Worm (Caenorhabditis elegans) whole organism, L4 larva: ENCODE data around the gene srd-17.
A peak's percentile ranks its signal among the peaks of the same experiment; 100 is the strongest.

Experiments used
- F44E2.7 ChIP-seq: fragments of 200-800 bp; sonication (Bioruptor generic); IDR thresholded peaks from 2 replicates; pipeline ENCODE4 v2.1.2; 2022; ENCODE audit warnings: missing genetic modification characterization, missing compliant biosample characterization
- F49E8.2 ChIP-seq: sonication (generic microtip); optimal IDR thresholded peaks from 2 replicates; lab custom pipeline; 2016; ENCODE audit warnings: missing compliant biosample characterization, mild to moderate bottlenecking, missing genetic modification characterization, borderline replicate concordance
- T20F7.1 ChIP-seq: fragments of 200-800 bp; sonication (Bioruptor generic); optimal IDR thresholded peaks from 2 replicates; lab custom pipeline; 2018; ENCODE audit warnings: mild to moderate bottlenecking, missing genetic modification characterization, missing compliant biosample characterization
- Y105C5A.15 ChIP-seq: fragments of 200-800 bp; sonication (Bioruptor generic); IDR thresholded peaks from 2 replicates; pipeline ENCODE4 v1.3.6; 2022; ENCODE audit warnings: missing genetic modification characterization, missing compliant biosample characterization
- Y48G9A.11 ChIP-seq: fragments of 200-800 bp; sonication (Bioruptor generic); IDR thresholded peaks from 2 replicates; pipeline ENCODE4 v1.3.6; 2022; ENCODE audit warnings: missing genetic modification reagents, missing genetic modification characterization, missing compliant biosample characterization
- ZK337.2 ChIP-seq: fragments of 200-800 bp; sonication (Bioruptor generic); IDR thresholded peaks from 2 replicates; pipeline ENCODE4 v1.3.6; 2022; ENCODE audit warnings: missing genetic modification reagents, missing genetic modification characterization, missing compliant biosample characterization
- aha-1 ChIP-seq: fragments of 150-350 bp; peaks from one replicate; lab custom pipeline; 2014; ENCODE audit warnings: missing biosample characterization, missing genetic modification characterization
- ama-1 ChIP-seq: fragments of 150-350 bp; optimal IDR thresholded peaks from 2 replicates; lab custom pipeline; 2014; ENCODE audit warnings: inconsistent platforms, mixed read lengths
- attf-4 ChIP-seq: sonication (generic microtip); optimal IDR thresholded peaks from 3 replicates; lab custom pipeline; 2017; ENCODE audit warnings: missing biosample characterization, missing genetic modification characterization
- ceh-20 ChIP-seq: fragments of 200-800 bp; sonication (Bioruptor generic); IDR thresholded peaks from 2 replicates; pipeline ENCODE4 v1.3.6; 2022; ENCODE audit warnings: missing genetic modification reagents, missing genetic modification characterization, missing compliant biosample characterization
- ceh-32 ChIP-seq: sonication (generic microtip); optimal IDR thresholded peaks from 2 replicates; lab custom pipeline; 2016; ENCODE audit warnings: mild to moderate bottlenecking, missing genetic modification characterization, missing compliant biosample characterization; ENCODE audit not compliant: poor library complexity
- ctbp-1 ChIP-seq: fragments of 200-800 bp; sonication (Bioruptor generic); IDR thresholded peaks from 2 replicates; pipeline ENCODE4 v1.3.6; 2022; ENCODE audit warnings: missing genetic modification reagents, missing genetic modification characterization, missing compliant biosample characterization
- daf-12 ChIP-seq: fragments of 150-350 bp; optimal IDR thresholded peaks from 2 replicates; lab custom pipeline; 2014; ENCODE audit warnings: missing biosample characterization, missing genetic modification reagents, missing genetic modification characterization
- daf-16 ChIP-seq, 3 experiments: sonication (generic microtip); optimal IDR thresholded peaks; 2 replicates each; lab custom pipeline; 2016 to 2017; ENCODE audit warnings: missing genetic modification characterization in 3 of 3, missing genetic modification reagents in 3 of 3, mild to moderate bottlenecking in 2 of 3, missing compliant biosample characterization in 2 of 3, missing biosample characterization in 1 of 3, moderate library complexity in 1 of 3
- dpl-1 ChIP-seq: fragments of 150-350 bp; optimal IDR thresholded peaks from 2 replicates; lab custom pipeline; 2014; ENCODE audit warnings: missing biosample characterization, missing genetic modification reagents, missing genetic modification characterization
- duxl-1 ChIP-seq: sonication (generic microtip); optimal IDR thresholded peaks from 2 replicates; lab custom pipeline; 2016; ENCODE audit warnings: mild to moderate bottlenecking, missing genetic modification characterization, moderate library complexity, missing compliant biosample characterization; ENCODE audit not compliant: poor library complexity
- dve-1 ChIP-seq: sonication (generic microtip); optimal IDR thresholded peaks from 2 replicates; lab custom pipeline; 2017; ENCODE audit warnings: antibody characterized with exemption, mild to moderate bottlenecking, missing genetic modification characterization, missing compliant biosample characterization; ENCODE audit not compliant: insufficient read depth
- hif-1 ChIP-seq, 2 experiments: sonication (generic microtip); optimal IDR thresholded peaks; 2 replicates each; lab custom pipeline; 2016 to 2017; ENCODE audit warnings: missing compliant biosample characterization in 2 of 2, missing genetic modification characterization in 2 of 2, missing genetic modification reagents in 2 of 2, missing genotype in 2 of 2, mild to moderate bottlenecking in 1 of 2
- hlh-11 ChIP-seq: fragments of 200-800 bp; sonication (Bioruptor generic); optimal IDR thresholded peaks from 2 replicates; lab custom pipeline; 2018; ENCODE audit warnings: mild to moderate bottlenecking, missing genetic modification characterization, missing compliant biosample characterization
- hlh-30 ChIP-seq: sonication (generic microtip); optimal IDR thresholded peaks from 2 replicates; lab custom pipeline; 2017; ENCODE audit warnings: antibody characterized with exemption, mild to moderate bottlenecking, missing genetic modification characterization, missing compliant biosample characterization; ENCODE audit not compliant: insufficient read depth
- hmg-1.1 ChIP-seq: fragments of 200-800 bp; sonication (Bioruptor generic); IDR thresholded peaks from 2 replicates; pipeline ENCODE4 v1.3.6; 2022; ENCODE audit warnings: missing genetic modification reagents, missing genetic modification characterization, missing compliant biosample characterization
- lin-13 ChIP-seq: fragments of 150-350 bp; optimal IDR thresholded peaks from 2 replicates; lab custom pipeline; 2014; ENCODE audit warnings: missing biosample characterization, missing genetic modification reagents, missing genetic modification characterization
- lin-29 ChIP-seq: fragments of 200-800 bp; sonication (Bioruptor generic); IDR thresholded peaks from 2 replicates; pipeline ENCODE4 v1.3.6; 2022; ENCODE audit warnings: missing genetic modification reagents, missing genetic modification characterization, missing compliant biosample characterization
- lin-38 ChIP-seq: fragments of 200-800 bp; sonication (Bioruptor generic); IDR thresholded peaks from 2 replicates; pipeline ENCODE4 v1.3.6; 2022; ENCODE audit warnings: missing genetic modification reagents, missing genetic modification characterization, missing compliant biosample characterization
- lsy-2 ChIP-seq, 2 experiments: fragments of 150-350 bp in 1 of 2; sonication (generic microtip) in 1 of 2; optimal IDR thresholded peaks; 2 replicates each; lab custom pipeline; 2014 to 2017; ENCODE audit warnings: missing biosample characterization in 2 of 2, missing genetic modification characterization in 2 of 2
- mes-2 ChIP-seq: sonication (generic microtip); optimal IDR thresholded peaks from 2 replicates; lab custom pipeline; 2016; ENCODE audit warnings: missing genotype, mild to moderate bottlenecking, missing genetic modification characterization, missing compliant biosample characterization; ENCODE audit not compliant: poor library complexity, severe bottlenecking
- mxl-3 ChIP-seq: fragments of 200-800 bp; sonication (Bioruptor generic); optimal IDR thresholded peaks from 2 replicates; lab custom pipeline; 2018; ENCODE audit warnings: mild to moderate bottlenecking, missing genetic modification characterization, missing compliant biosample characterization
- nhr-41 ChIP-seq: fragments of 200-800 bp; sonication (Bioruptor generic); IDR thresholded peaks from 2 replicates; pipeline ENCODE4 v1.3.6; 2022; ENCODE audit warnings: missing genetic modification reagents, missing genetic modification characterization, missing compliant biosample characterization
- nhr-42 ChIP-seq: fragments of 200-800 bp; sonication (Bioruptor generic); IDR thresholded peaks from 2 replicates; pipeline ENCODE4 v1.3.6; 2022; ENCODE audit warnings: missing genetic modification characterization, missing compliant biosample characterization
- nhr-48 ChIP-seq: sonication (generic microtip); optimal IDR thresholded peaks from 2 replicates; lab custom pipeline; 2016; ENCODE audit warnings: mild to moderate bottlenecking, missing genetic modification characterization, missing compliant biosample characterization
- nhr-6 ChIP-seq: fragments of 150-350 bp; optimal IDR thresholded peaks from 2 replicates; lab custom pipeline; 2014; ENCODE audit warnings: missing biosample characterization, missing genetic modification characterization
- nhr-77 ChIP-seq: fragments of 150-350 bp; optimal IDR thresholded peaks from 2 replicates; lab custom pipeline; 2014; ENCODE audit warnings: missing biosample characterization, missing genetic modification characterization
- php-3 ChIP-seq: fragments of 200-800 bp; sonication (Bioruptor generic); IDR thresholded peaks from 2 replicates; pipeline ENCODE4 v1.3.6; 2022; ENCODE audit warnings: missing genetic modification reagents, missing genetic modification characterization, missing compliant biosample characterization
- pqm-1 ChIP-seq: sonication (generic microtip); optimal IDR thresholded peaks from 2 replicates; lab custom pipeline; 2017; ENCODE audit warnings: missing biosample characterization, missing genetic modification characterization
- spr-3 ChIP-seq: fragments of 200-800 bp; sonication (Bioruptor generic); optimal IDR thresholded peaks from 2 replicates; lab custom pipeline; 2018; ENCODE audit warnings: mild to moderate bottlenecking, missing genetic modification characterization, missing compliant biosample characterization
- tag-97 ChIP-seq: fragments of 200-800 bp; sonication (Bioruptor generic); IDR thresholded peaks from 2 replicates; pipeline ENCODE4 v1.3.6; 2022; ENCODE audit warnings: missing genetic modification characterization, missing compliant biosample characterization
- unc-130 ChIP-seq: sonication (generic microtip); optimal IDR thresholded peaks from 2 replicates; lab custom pipeline; 2016; ENCODE audit warnings: missing genetic modification reagents, missing genetic modification characterization, missing compliant biosample characterization
- unc-39 ChIP-seq: sonication (generic microtip); optimal IDR thresholded peaks from 2 replicates; lab custom pipeline; 2017; ENCODE audit warnings: missing biosample characterization, missing genetic modification characterization
- unc-62 ChIP-seq, 3 experiments: fragments of 150-350 bp in 1 of 3; sonication (generic microtip); optimal IDR thresholded peaks in 2 of 3; peaks in 1 of 3; 1 replicate in 1 of 3; 2 replicates in 2 of 3; lab custom pipeline; 2014 to 2017; ENCODE audit warnings: missing biosample characterization in 3 of 3, missing genetic modification characterization in 3 of 3, missing genetic modification reagents in 3 of 3, missing genotype in 1 of 3
- zfp-2 ChIP-seq: sonication (generic microtip); optimal IDR thresholded peaks from 2 replicates; lab custom pipeline; 2016; ENCODE audit warnings: mild to moderate bottlenecking, missing genetic modification characterization, missing compliant biosample characterization
- zip-11 ChIP-seq: fragments of 200-800 bp; sonication (Bioruptor generic); IDR thresholded peaks from 2 replicates; pipeline ENCODE4 v1.3.6; 2022; ENCODE audit warnings: missing genetic modification characterization, missing compliant biosample characterization

Gene srd-17

ce11 chrV:13411225-13411991, 21.1 kb downstream of the srd-17 start (continued):
- TF ChIP-seq ctbp-1 (GFP tag; lab: Robert Waterston, UW): 0 out of 2 replicates have a peak, but pooled peaks have one; percentile 40

- TF ChIP-seq hlh-30 (tag; lab: Kevin White, UChicago) (no peak), nhr-42 (GFP tag; lab: Robert Waterston, UW) (no peak), ama-1 (lab: Kevin White, UChicago) (no peak), nhr-77 (tag; lab: Kevin White, UChicago) (no peak), F44E2.7 (GFP tag; lab: Robert Waterston, UW) (no peak), attf-4 (tag; lab: Kevin White, UChicago) (no peak), pqm-1 (tag; lab: Kevin White, UChicago) (no peak), hlh-11 (tag; lab: Kevin White, UChicago) (peak; percentile 19), duxl-1 (tag; lab: Kevin White, UChicago) (no peak), mxl-3 (peak; percentile 74), nhr-48 (tag; lab: Kevin White, UChicago) (peak; percentile 40), tag-97 (GFP tag; lab: Robert Waterston, UW) (no peak)
- TF ChIP-seq, all 104 proteins: peak for 3
These were observed 21.8 kb downstream of the srd-17 start, which contains the start of gene F53F1.4 for ce11 chrV:13410688-13411087. Gene F53F1.4, plus strand, starts transcription at chrV:13411077.

DNA sequence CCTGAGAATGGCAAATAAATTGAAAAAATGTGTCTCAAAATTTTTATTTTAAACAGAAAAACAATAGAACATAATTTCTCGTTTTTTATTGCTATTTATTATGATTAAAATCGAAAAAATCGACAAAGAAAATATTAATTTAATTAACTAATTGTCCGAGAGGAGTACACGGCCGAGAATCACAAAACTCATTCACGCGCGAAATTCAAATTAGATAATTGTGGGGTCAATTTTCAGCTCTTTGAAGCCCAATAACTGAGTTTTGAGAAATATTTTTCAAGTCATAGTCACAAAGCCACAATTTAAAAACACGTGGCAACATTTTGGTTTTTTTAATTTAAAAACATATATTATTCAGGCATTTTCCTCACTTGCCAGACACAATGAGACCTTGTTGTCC, 23.4 kb downstream of the srd-17 start:
- 0 out of 2 replicates have a peak, but pooled peaks have one; percentile 23 for TF ChIP-seq ZK337.2 (GFP tag; lab: Robert Waterston, UW)
- TF ChIP-seq php-3 (GFP tag; lab: Robert Waterston, UW): no peak
- no peak for TF ChIP-seq zfp-2 (tag; lab: Kevin White, UChicago)
- TF ChIP-seq attf-4 (tag; lab: Kevin White, UChicago): no peak
- peak; percentile 65; the same call in 1 of the 2 replicates for TF ChIP-seq Y48G9A.11 (GFP tag; lab: Robert Waterston, UW)
- peak; percentile 51 for TF ChIP-seq lin-38 (GFP tag; lab: Robert Waterston, UW)
- peak; percentile 87 for TF ChIP-seq dpl-1
- TF ChIP-seq daf-16 (GFP tag; optimal IDR thresholded peaks at IDR 0.05; lab: Kevin White, UChicago): no peak
- no peak for TF ChIP-seq daf-16 (tag; optimal IDR thresholded peaks at IDR 0.05; lab: Kevin White, UChicago)
- no peak for TF ChIP-seq ceh-20 (GFP tag; lab: Robert Waterston, UW)
- TF ChIP-seq Y105C5A.15 (GFP tag; lab: Robert Waterston, UW): no peak
- no peak for TF ChIP-seq daf-12
- peak; percentile 2 for TF ChIP-seq T20F7.1 (GFP tag; lab: Kevin White, UChicago)
- no peak for TF ChIP-seq dve-1 (tag; lab: Kevin White, UChicago)
- TF ChIP-seq lin-13 (GFP tag; lab: Kevin White, UChicago): no peak
- TF ChIP-seq lsy-2 (tag; optimal IDR thresholded peaks at IDR 0.05; lab: Kevin White, UChicago): peak in 1 of 2 experiments; percentile 31
- no peak for TF ChIP-seq hmg-1.1 (GFP tag; lab: Robert Waterston, UW)
- TF ChIP-seq aha-1 (tag; lab: Kevin White, UChicago): peak; percentile 70
- no peak for TF ChIP-seq nhr-6 (tag; lab: Kevin White, UChicago)
- no peak for TF ChIP-seq unc-62 (GFP tag; optimal IDR thresholded peaks at IDR 0.05 in 1 of 2; lab: Kevin White, UChicago)
- no peak for TF ChIP-seq unc-62 (tag; optimal IDR thresholded peaks at IDR 0.05; lab: Kevin White, UChicago)
- TF ChIP-seq F49E8.2 (tag; lab: Kevin White, UChicago): peak; percentile 18
- TF ChIP-seq unc-39 (tag; lab: Kevin White, UChicago): no peak
- peak; percentile 22 for TF ChIP-seq unc-130 (GFP tag; lab: Kevin White, UChicago)
- no peak for TF ChIP-seq ceh-32
- TF ChIP-seq mes-2 (tag; lab: Kevin White, UChicago): peak; percentile 90
- peak in 1 of 2 experiments; percentile 1 for TF ChIP-seq hif-1 (tag; optimal IDR thresholded peaks at IDR 0.05; lab: Kevin White, UChicago)
- no peak for TF ChIP-seq nhr-41 (GFP tag; lab: Robert Waterston, UW)
- TF ChIP-seq zip-11 (GFP tag; lab: Robert Waterston, UW): no peak
- TF ChIP-seq lin-29 (GFP tag; lab: Robert Waterston, UW): no peak
- TF ChIP-seq spr-3: no peak
